Worm (Caenorhabditis elegans): ENCODE measurements around the gene ekl-6.

DNA sequence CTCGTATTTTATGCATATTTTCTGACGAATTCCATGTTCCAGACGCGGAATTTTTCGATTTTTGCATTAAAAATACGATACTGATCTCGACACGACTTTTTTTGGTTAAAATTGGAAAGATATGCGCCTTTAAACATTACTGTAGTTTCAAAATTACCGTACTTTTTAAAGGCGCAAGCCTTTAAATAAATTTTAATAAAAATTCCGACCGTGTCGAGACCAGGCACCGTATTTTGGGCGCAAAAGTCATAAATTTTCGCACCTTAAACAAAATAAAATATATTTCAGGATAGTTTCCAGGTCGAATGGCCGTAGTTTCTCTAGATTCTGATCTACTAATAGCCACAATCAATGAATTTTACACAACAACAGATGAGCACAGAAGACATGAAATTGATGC, 5.1 kb downstream of the ekl-6 start, which contains the start of gene T16G12.6:
- TF ChIP-seq him-1 (tag; optimal IDR thresholded peaks at IDR 0.05) (no peak), dao-5 (tag; optimal IDR thresholded peaks at IDR 0.05) (no peak), W03F9.2 (tag; optimal IDR thresholded peaks at IDR 0.05) (no peak)

Measured in whole organism, L4/young adult.